Fruit fly (Drosophila melanogaster) whole organism, embryonic: ENCODE results near the gene CaMKI.

Experiments used
- BEAF-32 ChIP-seq: fragments of 200-800 bp; sonication (Bioruptor generic); optimal IDR thresholded peaks from 3 replicates; lab custom pipeline; 2017; ENCODE audit warnings: missing biosample characterization, missing genetic modification characterization, mild to moderate bottlenecking, moderate library complexity, missing genetic modification reagents
- Bdp1 ChIP-seq: fragments of 200-800 bp; sonication (Bioruptor generic); optimal IDR thresholded peaks from 3 replicates; lab custom pipeline; 2016; ENCODE audit warnings: missing biosample characterization, missing genetic modification characterization
- C15 ChIP-seq: fragments of 200-800 bp; sonication (Bioruptor generic); IDR thresholded peaks from 3 replicates; pipeline ENCODE4 v1.3.6; 2022; ENCODE audit warnings: missing biosample characterization, missing genetic modification characterization
- CG10959 ChIP-seq: fragments of 200-800 bp; sonication (Bioruptor generic); IDR thresholded peaks from 2 replicates; pipeline ENCODE4 v1.3.6; 2022; ENCODE audit warnings: missing biosample characterization, missing genetic modification characterization
- CG11093 ChIP-seq: fragments of 200-800 bp; sonication (Bioruptor generic); IDR thresholded peaks from 3 replicates; pipeline ENCODE4 v1.3.6; 2022; ENCODE audit warnings: missing biosample characterization, missing genetic modification characterization
- CG13123 ChIP-seq: fragments of 200-800 bp; sonication (Bioruptor generic); optimal IDR thresholded peaks from 2 replicates; lab custom pipeline; 2016; ENCODE audit warnings: missing biosample characterization, missing genetic modification characterization
- CG14050 ChIP-seq: fragments of 200-800 bp; sonication (Bioruptor generic); IDR thresholded peaks from 3 replicates; pipeline ENCODE4 v1.3.6; 2022; ENCODE audit warnings: missing biosample characterization, missing genetic modification characterization
- CG15011 ChIP-seq: fragments of 200-800 bp; sonication (Bioruptor generic); optimal IDR thresholded peaks from 3 replicates; lab custom pipeline; 2018; ENCODE audit warnings: missing biosample characterization, mild to moderate bottlenecking, missing genetic modification characterization
- CG15269 ChIP-seq: fragments of 200-800 bp; sonication (Bioruptor generic); optimal IDR thresholded peaks from 2 replicates; lab custom pipeline; 2018; ENCODE audit warnings: missing biosample characterization, mild to moderate bottlenecking, missing genetic modification characterization, moderate library complexity
- CG17359 ChIP-seq: fragments of 200-800 bp; sonication (Bioruptor generic); optimal IDR thresholded peaks from 3 replicates; lab custom pipeline; 2018; ENCODE audit warnings: missing biosample characterization, mild to moderate bottlenecking, missing genetic modification characterization, moderate library complexity
- CG17361 ChIP-seq: fragments of 200-800 bp; sonication (Bioruptor generic); IDR thresholded peaks from 3 replicates; pipeline ENCODE4 v1.3.6; 2022; ENCODE audit warnings: missing biosample characterization, missing genetic modification characterization
- CG2199 ChIP-seq: fragments of 200-800 bp; sonication (Bioruptor generic); IDR thresholded peaks from 3 replicates; pipeline ENCODE4 v1.3.6; 2022; ENCODE audit warnings: missing biosample characterization, missing genetic modification characterization
- CG2202 ChIP-seq: fragments of 200-800 bp; sonication (Bioruptor generic); optimal IDR thresholded peaks from 2 replicates; lab custom pipeline; 2018; ENCODE audit warnings: missing biosample characterization, mild to moderate bottlenecking, missing genetic modification characterization
- CG7357 ChIP-seq: fragments of 200-800 bp; sonication (Bioruptor generic); IDR thresholded peaks from 3 replicates; pipeline ENCODE4 v1.3.6; 2022; ENCODE audit warnings: missing biosample characterization, missing genetic modification characterization
- CG7556 ChIP-seq: fragments of 200-800 bp; sonication (Bioruptor generic); optimal IDR thresholded peaks from 2 replicates; lab custom pipeline; 2017; ENCODE audit warnings: missing biosample characterization, mild to moderate bottlenecking, missing genetic modification characterization
- CG8281 ChIP-seq: fragments of 200-800 bp; sonication (Bioruptor generic); optimal IDR thresholded peaks from 2 replicates; lab custom pipeline; 2018; ENCODE audit warnings: missing biosample characterization, mild to moderate bottlenecking, missing genetic modification characterization, moderate library complexity
- CHES-1-like ChIP-seq: fragments of 200-800 bp; sonication (Bioruptor generic); optimal IDR thresholded peaks from 2 replicates; lab custom pipeline; 2016; ENCODE audit warnings: missing biosample characterization, missing genetic modification characterization
- Deaf1 ChIP-seq: fragments of 200-800 bp; optimal IDR thresholded peaks from 3 replicates; lab custom pipeline; 2019; ENCODE audit warnings: missing biosample characterization, mild to moderate bottlenecking, missing genetic modification characterization, moderate library complexity
- Dfd ChIP-seq, 2 experiments: fragments of >200 bp; optimal IDR thresholded peaks; 2 replicates each; lab custom pipeline; 2017; ENCODE audit warnings: missing biosample characterization in 2 of 2, missing genetic modification characterization in 2 of 2
- Dip2 ChIP-seq: fragments of 200-800 bp; sonication (Bioruptor generic); IDR thresholded peaks from 2 replicates; pipeline ENCODE4 v1.3.6; 2022; ENCODE audit warnings: missing biosample characterization, missing genetic modification characterization
- Ets65A ChIP-seq: fragments of 200-800 bp; sonication (Bioruptor generic); peaks from one replicate; lab custom pipeline; 2016; ENCODE audit warnings: missing biosample characterization, missing genetic modification characterization
- GATAe ChIP-seq: fragments of 200-800 bp; sonication (Bioruptor generic); conservative IDR thresholded peaks from 2 replicates; pipeline ENCODE4 v1.3.6; 2022; ENCODE audit warnings: missing biosample characterization, missing genetic modification characterization
- Gug ChIP-seq: fragments of 200-800 bp; sonication (Bioruptor generic); IDR thresholded peaks from 4 replicates; pipeline ENCODE4 v1.3.6; 2022; ENCODE audit warnings: missing biosample characterization, missing genetic modification characterization
- HLH54F ChIP-seq: fragments of 200-800 bp; sonication (Bioruptor generic); optimal IDR thresholded peaks from 3 replicates; lab custom pipeline; 2016; ENCODE audit warnings: missing biosample characterization, missing genetic modification characterization
- Lpt ChIP-seq: fragments of >200 bp; optimal IDR thresholded peaks from 2 replicates; lab custom pipeline; 2018; ENCODE audit warnings: missing biosample characterization, missing genetic modification characterization
- MBD-R2 ChIP-seq: fragments of 200-800 bp; sonication (Bioruptor generic); IDR thresholded peaks from 2 replicates; pipeline ENCODE4 v1.3.6; 2022; ENCODE audit warnings: missing biosample characterization, missing genetic modification characterization
- NFAT ChIP-seq: fragments of 200-800 bp; sonication (Bioruptor generic); IDR thresholded peaks from 2 replicates; pipeline ENCODE4 v1.3.6; 2022; ENCODE audit warnings: missing biosample characterization, missing genetic modification characterization
- NK7.1 ChIP-seq: fragments of 200-800 bp; sonication (Bioruptor generic); optimal IDR thresholded peaks from 3 replicates; lab custom pipeline; 2016; ENCODE audit warnings: missing biosample characterization, missing genetic modification characterization
- Nf-YB ChIP-seq: fragments of 200-800 bp; sonication (Bioruptor generic); optimal IDR thresholded peaks from 3 replicates; lab custom pipeline; 2019; ENCODE audit warnings: missing biosample characterization, mild to moderate bottlenecking, missing genetic modification characterization, moderate library complexity
- Nf-YC ChIP-seq: fragments of 200-800 bp; optimal IDR thresholded peaks from 3 replicates; lab custom pipeline; 2019; ENCODE audit warnings: missing biosample characterization, mild to moderate bottlenecking, missing genetic modification characterization, moderate library complexity
- Pdp1 ChIP-seq, 2 experiments: fragments of 200-800 bp; sonication (Bioruptor generic); optimal IDR thresholded peaks; 3 replicates each; lab custom pipeline; 2016; ENCODE audit warnings: missing biosample characterization in 2 of 2, missing genetic modification characterization in 2 of 2, mild to moderate bottlenecking in 1 of 2, moderate library complexity in 1 of 2
- Tbp ChIP-seq: fragments of >200 bp; optimal IDR thresholded peaks from 2 replicates; lab custom pipeline; 2018; ENCODE audit warnings: missing biosample characterization, missing genetic modification characterization
- ara ChIP-seq: fragments of 200-800 bp; sonication (Bioruptor generic); IDR thresholded peaks from 2 replicates; pipeline ENCODE4 v1.3.6; 2022; ENCODE audit warnings: missing biosample characterization, missing genetic modification characterization
- cad ChIP-seq: fragments of >200 bp; optimal IDR thresholded peaks from 2 replicates; lab custom pipeline; 2017; ENCODE audit warnings: missing biosample characterization, missing genetic modification characterization
- dmrt11E ChIP-seq: fragments of 200-800 bp; sonication (Bioruptor generic); optimal IDR thresholded peaks from 3 replicates; lab custom pipeline; 2018; ENCODE audit warnings: missing biosample characterization, mild to moderate bottlenecking, missing genetic modification characterization, moderate library complexity
- fu2 ChIP-seq: fragments of 200-800 bp; sonication (Bioruptor generic); optimal IDR thresholded peaks from 2 replicates; lab custom pipeline; 2016; ENCODE audit warnings: missing biosample characterization, missing genetic modification characterization
- gt ChIP-seq: fragments of 200-800 bp; sonication (Bioruptor generic); IDR thresholded peaks from 2 replicates; pipeline ENCODE4 v1.3.6; 2022; ENCODE audit warnings: missing biosample characterization, missing genetic modification characterization
- jigr1 ChIP-seq: fragments of 200-800 bp; sonication (Bioruptor generic); IDR thresholded peaks from 3 replicates; pipeline ENCODE4 v1.3.6; 2022; ENCODE audit warnings: missing biosample characterization, missing genetic modification characterization
- jumu ChIP-seq: fragments of 200-800 bp; sonication (Bioruptor generic); optimal IDR thresholded peaks from 3 replicates; lab custom pipeline; 2016; ENCODE audit warnings: missing biosample characterization, missing genetic modification characterization
- lbe ChIP-seq: fragments of 200-800 bp; sonication (Bioruptor generic); optimal IDR thresholded peaks from 2 replicates; lab custom pipeline; 2016; ENCODE audit warnings: missing biosample characterization, mild to moderate bottlenecking, missing genetic modification characterization
- pros ChIP-seq: fragments of 200-800 bp; sonication (Bioruptor generic); optimal IDR thresholded peaks from 3 replicates; lab custom pipeline; 2019; ENCODE audit warnings: missing biosample characterization, mild to moderate bottlenecking, missing genetic modification characterization, moderate library complexity
- sens ChIP-seq: fragments of 200-800 bp; sonication (Bioruptor generic); peaks from one replicate; lab custom pipeline; 2016; ENCODE audit warnings: missing biosample characterization, missing genetic modification characterization
- slbo ChIP-seq: fragments of 200-800 bp; sonication (Bioruptor generic); IDR thresholded peaks from 2 replicates; pipeline ENCODE4 v1.3.6; 2022; ENCODE audit warnings: missing biosample characterization, missing genetic modification characterization
- vfl ChIP-seq: fragments of 200-800 bp; sonication (Bioruptor generic); optimal IDR thresholded peaks from 2 replicates; lab custom pipeline; 2016; ENCODE audit warnings: missing biosample characterization, missing genetic modification characterization
- z ChIP-seq: fragments of 200-800 bp; sonication (Bioruptor generic); IDR thresholded peaks from 3 replicates; pipeline ENCODE4 v1.3.6; 2022; ENCODE audit warnings: missing biosample characterization, missing genetic modification characterization

Gene CaMKI

DNA sequence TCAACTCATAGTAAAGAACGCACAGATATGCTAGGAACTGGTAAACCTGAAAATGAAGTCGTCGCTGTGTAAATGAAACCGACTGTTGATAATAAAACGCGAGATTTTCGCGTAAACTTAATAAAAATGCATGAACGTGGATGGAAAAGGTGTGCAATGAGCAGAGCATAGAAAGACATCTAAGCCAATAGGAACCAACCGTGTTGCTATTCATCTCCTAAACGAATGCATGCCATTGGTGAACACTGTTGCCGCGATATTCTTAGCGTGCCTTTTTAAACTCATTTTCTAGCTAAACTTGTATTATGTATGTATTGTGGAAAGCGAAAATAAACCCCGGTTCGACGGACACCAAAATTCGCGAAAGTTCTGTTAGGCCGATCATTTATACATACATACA is 23.5 kb upstream of the CaMKI start (continued):
- TF ChIP-seq CG15269 (no peak), Ets65A (peak; percentile 29), Pdp1 (GFP tag; optimal IDR thresholded peaks at IDR 0.05; lab: Kevin White, UChicago) (no peak), jigr1 (GFP tag; lab: Robert Waterston, UW) (no peak), CG14050 (GFP tag; lab: Robert Waterston, UW) (no peak), Dip2 (no peak), CG2202 (no peak), Tbp (GFP tag; lab: Kevin White, UChicago) (no peak), Nf-YC (tag; lab: Kevin White, UChicago) (peak; percentile 72), NK7.1 (GFP tag; lab: Kevin White, UChicago) (no peak), NFAT (GFP tag; lab: Robert Waterston, UW) (no peak), CG8281 (tag; lab: Kevin White, UChicago) (no peak), Gug (GFP tag; lab: Robert Waterston, UW) (no peak), fu2 (no peak), Deaf1 (no peak), dmrt11E (tag; lab: Kevin White, UChicago) (no peak), CG17361 (GFP tag; lab: Robert Waterston, UW) (no peak), BEAF-32 (GFP tag; lab: Kevin White, UChicago) (no peak), Nf-YB (peak; percentile 91), CG13123 (GFP tag; lab: Kevin White, UChicago) (no peak)

DNA sequence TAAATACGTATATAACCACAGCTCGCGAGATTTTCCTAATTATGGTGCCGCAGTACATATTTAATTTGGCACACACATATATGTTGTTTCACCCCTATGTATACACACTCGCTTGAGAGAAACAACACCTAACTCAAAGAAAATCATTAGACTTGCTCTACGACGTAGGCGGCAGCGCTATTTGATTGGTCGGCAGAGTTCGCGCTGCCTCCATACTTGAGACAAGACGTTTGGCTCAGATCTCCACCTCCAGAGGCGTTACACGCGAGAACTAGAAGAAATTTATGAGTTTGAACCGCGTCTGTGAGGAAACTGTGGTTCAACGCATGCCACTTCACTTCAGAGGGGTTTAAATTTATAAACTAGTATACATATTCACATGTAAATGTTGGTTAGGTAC is 22.0 kb upstream of the CaMKI start:
- TF ChIP-seq Lpt (GFP tag; lab: Kevin White, UChicago) = no peak
- TF ChIP-seq vfl (GFP tag; lab: Kevin White, UChicago) = no peak
- TF ChIP-seq cad = no peak
- peak; percentile 96 for TF ChIP-seq Nf-YB
- no peak for TF ChIP-seq gt
- no peak for TF ChIP-seq CG11093 (GFP tag; lab: Robert Waterston, UW)
- TF ChIP-seq jumu (GFP tag; lab: Kevin White, UChicago) = no peak
- TF ChIP-seq Nf-YC (tag; lab: Kevin White, UChicago) = peak; percentile 94
- TF ChIP-seq HLH54F = no peak
- TF ChIP-seq lbe = no peak
- TF ChIP-seq CG17359 (tag; lab: Kevin White, UChicago) = no peak
- no peak for TF ChIP-seq MBD-R2
- no peak for TF ChIP-seq CG7556 (GFP tag; lab: Kevin White, UChicago)
- TF ChIP-seq CHES-1-like (GFP tag; lab: Kevin White, UChicago) = no peak
- TF ChIP-seq sens (GFP tag; lab: Kevin White, UChicago) = peak; percentile 41
- TF ChIP-seq CG7357 = no peak
- no peak for TF ChIP-seq CG15011
- TF ChIP-seq Dfd (GFP tag; optimal IDR thresholded peaks at IDR 0.05; lab: Kevin White, UChicago) = no peak
- peak; percentile 74; the same call in 2 of the 3 replicates for TF ChIP-seq z
- TF ChIP-seq GATAe = no peak
- no peak for TF ChIP-seq CG10959 (GFP tag; lab: Robert Waterston, UW)
- no peak for TF ChIP-seq jigr1 (GFP tag; lab: Robert Waterston, UW)
- no peak for TF ChIP-seq Bdp1
- TF ChIP-seq CG14050 (GFP tag; lab: Robert Waterston, UW) = no peak
- no peak for TF ChIP-seq slbo (GFP tag; lab: Robert Waterston, UW)
- peak; percentile 44 for TF ChIP-seq pros (GFP tag; lab: Kevin White, UChicago)
- TF ChIP-seq CG2199 (GFP tag; lab: Robert Waterston, UW) = peak; percentile 68; the same call in 1 of the 3 replicates
- no peak for TF ChIP-seq ara
- no peak for TF ChIP-seq C15 (GFP tag; lab: Robert Waterston, UW)
